Worm (Caenorhabditis elegans): ENCODE results near the gene ZK354.6.
A peak's percentile ranks its signal among the peaks of the same experiment; 100 is the strongest.

Gene ZK354.6

DNA sequence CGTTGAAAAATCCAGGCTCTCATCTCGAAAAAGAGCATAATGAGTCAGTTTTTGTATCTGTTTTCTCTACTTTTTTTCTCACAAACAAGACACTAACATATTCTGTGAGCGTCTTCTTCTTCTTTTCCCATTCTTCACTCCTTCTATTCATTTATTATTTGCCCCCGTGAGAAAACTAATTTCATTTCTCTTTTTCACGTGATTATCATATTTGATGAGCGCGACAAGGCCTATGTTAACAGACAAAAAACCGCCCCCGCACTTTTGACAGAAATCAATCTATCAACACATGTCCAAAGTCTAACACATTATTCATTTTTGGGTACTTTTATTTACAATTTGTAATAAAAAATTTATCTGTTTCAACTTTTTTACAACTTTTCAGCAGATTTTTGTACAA, 40.3 kb upstream of the ZK354.6 start:
- no peak for TF ChIP-seq F57A8.1 (GFP tag; optimal IDR thresholded peaks at IDR 0.05)
- TF ChIP-seq ztf-6 (GFP tag; IDR thresholded peaks at IDR 0.05): no peak
- TF ChIP-seq lin-26 (GFP tag; IDR thresholded peaks at IDR 0.05): no peak
- TF ChIP-seq ceh-40 (GFP tag; IDR thresholded peaks at IDR 0.05): no peak
- no peak for TF ChIP-seq bed-1 (GFP tag; IDR thresholded peaks at IDR 0.05)
- TF ChIP-seq let-526 (GFP tag; IDR thresholded peaks at IDR 0.05): no peak
- no peak for TF ChIP-seq F23B12.7 (tag; optimal IDR thresholded peaks at IDR 0.05; ENCODE audit: insufficient read depth)
- no peak for TF ChIP-seq B0035.1 (tag; optimal IDR thresholded peaks at IDR 0.05)
- no peak for TF ChIP-seq ets-4 (GFP tag; optimal IDR thresholded peaks at IDR 0.05)
- TF ChIP-seq unc-62 (GFP tag; optimal IDR thresholded peaks at IDR 0.05): no peak

DNA sequence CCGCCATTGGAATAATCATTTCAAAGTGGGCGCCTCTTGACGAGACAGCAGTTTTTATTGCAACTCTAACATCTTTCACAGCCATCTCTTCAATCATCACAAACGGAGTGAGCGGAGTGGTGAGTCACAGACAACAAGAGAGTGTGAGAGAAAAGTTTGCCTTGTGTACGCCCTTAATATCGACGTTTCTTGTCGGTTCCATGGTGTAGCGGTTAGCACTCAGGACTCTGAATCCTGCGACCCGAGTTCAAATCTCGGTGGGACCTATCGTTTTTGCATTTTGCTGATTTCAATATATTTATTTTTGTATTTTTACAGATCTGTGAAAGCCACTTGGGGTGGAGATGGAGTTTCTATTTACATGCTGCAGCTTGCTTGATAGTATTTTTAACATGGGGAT, 37.2 kb upstream of the ZK354.6 start:
- TF ChIP-seq madf-8 (GFP tag; conservative IDR thresholded peaks at IDR 0.05) (no peak), dox-1 (GFP tag; IDR thresholded peaks at IDR 0.05) (no peak; the same call in 1 of the 2 replicates), attf-3 (GFP tag; conservative IDR thresholded peaks at IDR 0.05) (0 out of 2 replicates have a peak, but pooled peaks have one; percentile 33), F57A8.1 (GFP tag; optimal IDR thresholded peaks at IDR 0.05) (no peak), F10E7.11 (tag; optimal IDR thresholded peaks at IDR 0.05) (no peak), B0019.2 (GFP tag; conservative IDR thresholded peaks at IDR 0.05) (no peak), rpc-1 (optimal IDR thresholded peaks at IDR 0.05) (peak; percentile 78), rpc-1 (tag; optimal IDR thresholded peaks at IDR 0.05) (peak; percentile 85), F33H1.4 (GFP tag; IDR thresholded peaks at IDR 0.05) (peak; percentile 17), aptf-2 (GFP tag; conservative IDR thresholded peaks at IDR 0.05) (no peak), C06A6.2 (GFP tag; conservative IDR thresholded peaks at IDR 0.05) (no peak), hmg-20 (GFP tag; IDR thresholded peaks at IDR 0.05) (no peak), F49E8.2 (tag; optimal IDR thresholded peaks at IDR 0.05; ENCODE audit: insufficient read depth) (no peak), snpc-1.3 (tag; optimal IDR thresholded peaks at IDR 0.05; ENCODE audit: insufficient read depth) (peak; percentile 77), tlf-1 (GFP tag; optimal IDR thresholded peaks at IDR 0.05) (peak; percentile 1), ztf-26 (tag; optimal IDR thresholded peaks at IDR 0.05) (peak; percentile 21), ama-1 (optimal IDR thresholded peaks at IDR 0.05) (no peak), ama-1 (GFP tag; optimal IDR thresholded peaks at IDR 0.05) (peak in 1 of 2 experiments; percentile 66), rec-8 (tag; optimal IDR thresholded peaks at IDR 0.05) (peak in 1 of 2 experiments; percentile 18), repo-1 (tag; optimal IDR thresholded peaks at IDR 0.05) (peak; percentile 35), somi-1 (GFP tag; optimal IDR thresholded peaks at IDR 0.05) (no peak), athp-1 (tag; optimal IDR thresholded peaks at IDR 0.05) (peak; percentile 31), hlh-26 (GFP tag; conservative IDR thresholded peaks at IDR 0.05) (no peak), gei-17 (GFP tag; optimal IDR thresholded peaks at IDR 0.05) (no peak), lin-26 (GFP tag; IDR thresholded peaks at IDR 0.05) (no peak; the same call in none of the 2 replicates), ceh-91 (GFP tag; IDR thresholded peaks at IDR 0.05) (no peak), attf-5 (GFP tag; optimal IDR thresholded peaks at IDR 0.05) (peak; percentile 27), ceh-27 (GFP tag; optimal IDR thresholded peaks at IDR 0.05) (no peak), Y56A3A.18 (GFP tag; IDR thresholded peaks at IDR 0.05) (0 out of 2 replicates have a peak, but pooled peaks have one; percentile 51), Y53G8AR.9 (GFP tag; conservative IDR thresholded peaks at IDR 0.05) (no peak), pha-4 (tag; optimal IDR thresholded peaks at IDR 0.05) (no peak), lsl-1 (GFP tag; optimal IDR thresholded peaks at IDR 0.05) (no peak), egl-18 (GFP tag; IDR thresholded peaks at IDR 0.05) (no peak), lir-1 (GFP tag; conservative IDR thresholded peaks at IDR 0.05) (no peak), nhr-80 (tag; optimal IDR thresholded peaks at IDR 0.05) (peak; percentile 24), lin-40 (tag; optimal IDR thresholded peaks at IDR 0.05) (peak; percentile 43), tbx-9 (tag; optimal IDR thresholded peaks at IDR 0.05; ENCODE audit: borderline replicate concordance) (no peak), let-526 (GFP tag; IDR thresholded peaks at IDR 0.05) (peak; percentile 81; the same call in 1 of the 2 replicates), ceh-40 (GFP tag; IDR thresholded peaks at IDR 0.05) (no peak), ceh-58 (GFP tag; IDR thresholded peaks at IDR 0.05) (no peak), egrh-3 (GFP tag; IDR thresholded peaks at IDR 0.05) (no peak)

All from whole organism, young adult.